Fruit fly (Drosophila melanogaster): ENCODE data around the gene Rev1.

- TF ChIP-seq usp (GFP tag; optimal IDR thresholded peaks at IDR 0.05), result no peak
- TF ChIP-seq Dll (optimal IDR thresholded peaks at IDR 0.05), result no peak
- no peak for TF ChIP-seq psq (optimal IDR thresholded peaks at IDR 0.05)
- no peak for TF ChIP-seq CG8478 (optimal IDR thresholded peaks at IDR 0.05)
- no peak for TF ChIP-seq pan (optimal IDR thresholded peaks at IDR 0.05)
Observed at dm6 chr3L:697055-697427, 42.9 kb downstream of the Rev1 start.
